Fruit fly (Drosophila melanogaster): Measurements from ENCODE around the gene CG15269.
A peak's percentile ranks its signal among the peaks of the same experiment; 100 is the strongest.

The CG15269 gene

DNA sequence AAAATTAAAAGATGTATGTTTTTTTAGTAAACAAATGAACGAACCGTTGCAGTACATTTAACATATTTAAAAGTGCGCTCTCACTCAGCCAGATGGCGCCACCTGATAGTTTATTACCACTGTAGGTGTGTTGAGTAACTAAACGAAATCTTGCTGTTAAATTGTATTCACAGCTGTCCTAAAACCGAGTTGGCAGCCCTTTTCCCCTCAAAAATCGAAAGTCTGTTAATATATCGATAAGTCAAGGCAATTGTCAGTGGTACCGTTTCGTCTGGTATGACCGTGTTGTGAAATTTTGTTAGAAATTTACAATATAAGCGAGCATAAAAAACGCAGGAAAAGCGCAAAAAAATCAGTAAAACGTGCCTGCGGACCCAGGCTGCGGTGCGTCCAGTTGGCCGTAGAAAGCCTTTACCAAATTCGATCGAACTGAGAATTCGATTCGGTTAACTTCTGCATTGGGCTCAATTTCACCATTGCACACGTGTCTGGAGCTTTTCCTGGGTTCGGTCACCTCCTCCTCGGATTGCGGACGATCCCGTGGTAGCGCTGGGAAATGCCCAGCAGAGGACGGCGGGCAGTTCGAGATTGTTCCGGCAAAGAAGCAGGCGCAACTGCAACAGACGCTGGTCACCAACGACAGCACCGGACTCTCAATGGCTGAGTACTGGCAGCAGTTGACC lies 4.2 kb downstream of the CG15269 start, which contains the start of gene stc (continued):
- TF ChIP-seq peb (GFP tag; IDR thresholded peaks at IDR 0.05) (no peak), CG16863 (GFP tag; optimal IDR thresholded peaks at IDR 0.05) (peak; percentile 37), HLH4C (GFP tag; IDR thresholded peaks at IDR 0.05; ENCODE audit: partially characterized antibody) (peak; percentile 66), BEAF-32 (GFP tag; optimal IDR thresholded peaks at IDR 0.05) (peak; percentile 75), nmo (GFP tag; optimal IDR thresholded peaks at IDR 0.05) (peak; percentile 46), gsb-n (tag; optimal IDR thresholded peaks at IDR 0.05) (peak; percentile 53), Nf-YA (GFP tag; IDR thresholded peaks at IDR 0.05) (no peak), Dp (GFP tag; optimal IDR thresholded peaks at IDR 0.05) (peak; percentile 70), Xrp1 (GFP tag; IDR thresholded peaks at IDR 0.05) (0 out of 2 replicates have a peak, but pooled peaks have one; percentile 28), CG4854 (GFP tag; optimal IDR thresholded peaks at IDR 0.05) (peak; percentile 37), GATAe (GFP tag; conservative IDR thresholded peaks at IDR 0.05) (no peak), Stat92E (GFP tag; optimal IDR thresholded peaks at IDR 0.05) (peak in 1 of 3 experiments; percentile 37), Adf1 (GFP tag; IDR thresholded peaks at IDR 0.05) (no peak), Neu2 (GFP tag; optimal IDR thresholded peaks at IDR 0.05; ENCODE audit: borderline replicate concordance) (no peak), CG9215 (GFP tag; IDR thresholded peaks at IDR 0.05) (no peak; the same call in 1 of the 2 replicates), corto (GFP tag; optimal IDR thresholded peaks at IDR 0.05) (no peak), CG5953 (GFP tag; IDR thresholded peaks at IDR 0.05) (no peak), org-1 (GFP tag; optimal IDR thresholded peaks at IDR 0.05) (no peak), Side (GFP tag; optimal IDR thresholded peaks at IDR 0.05) (peak; percentile 38), Aef1 (GFP tag; IDR thresholded peaks at IDR 0.05) (peak; percentile 18; the same call in 1 of the 3 replicates), repo (GFP tag; optimal IDR thresholded peaks at IDR 0.05) (peak; percentile 29), Atf3 (GFP tag; optimal IDR thresholded peaks at IDR 0.05) (peak; percentile 1), NK7.1 (GFP tag; optimal IDR thresholded peaks at IDR 0.05) (peak; percentile 28), HmgZ (tag; optimal IDR thresholded peaks at IDR 0.05) (peak; percentile 82), prd (optimal IDR thresholded peaks at IDR 0.05) (no peak), prd (GFP tag; IDR thresholded peaks at IDR 0.05) (no peak), CG11695 (GFP tag; IDR thresholded peaks at IDR 0.05) (no peak), Dll (GFP tag; IDR thresholded peaks at IDR 0.05; ENCODE audit: partially characterized antibody) (peak; percentile 64), Hmr (GFP tag; optimal IDR thresholded peaks at IDR 0.05) (peak; percentile 49), sim (GFP tag; IDR thresholded peaks at IDR 0.05) (no peak), CG17568 (GFP tag; optimal IDR thresholded peaks at IDR 0.05) (no peak), grn (GFP tag; optimal IDR thresholded peaks at IDR 0.05) (no peak), CG2202 (tag; optimal IDR thresholded peaks at IDR 0.05) (no peak), Opbp (GFP tag; IDR thresholded peaks at IDR 0.05; ENCODE audit: partially characterized antibody) (peak; percentile 85), ro (GFP tag; IDR thresholded peaks at IDR 0.05) (no peak), Gug (GFP tag; IDR thresholded peaks at IDR 0.05) (no peak), crp (GFP tag; optimal IDR thresholded peaks at IDR 0.05) (peak; percentile 30 to 86), bab2 (GFP tag; optimal IDR thresholded peaks at IDR 0.05) (peak; percentile 12), lbe (GFP tag; optimal IDR thresholded peaks at IDR 0.05) (peak; percentile 47), Sry-β (GFP tag; optimal IDR thresholded peaks at IDR 0.05) (no peak), crc (GFP tag; optimal IDR thresholded peaks at IDR 0.05) (no peak), CG4730 (GFP tag; IDR thresholded peaks at IDR 0.05) (no peak), Bteb2 (GFP tag; optimal IDR thresholded peaks at IDR 0.05) (peak; percentile 44), bbx (GFP tag; IDR thresholded peaks at IDR 0.05; ENCODE audit: partially characterized antibody) (peak; percentile 85), Antp (GFP tag; optimal IDR thresholded peaks at IDR 0.05) (peak; percentile 45), fru (optimal IDR thresholded peaks at IDR 0.05) (no peak), CG17385 (GFP tag; optimal IDR thresholded peaks at IDR 0.05) (no peak), CG9932 (GFP tag; IDR thresholded peaks at IDR 0.05) (peak; percentile 69), bowl (GFP tag; IDR thresholded peaks at IDR 0.05) (no peak), NC2α (GFP tag; optimal IDR thresholded peaks at IDR 0.05) (no peak)
